Worm (Caenorhabditis elegans): ENCODE results near the gene sre-44.

- no peak for TF ChIP-seq aly-1 (tag; optimal IDR thresholded peaks at IDR 0.05)
- TF ChIP-seq ama-1 (optimal IDR thresholded peaks at IDR 0.05), result no peak
- TF ChIP-seq flt-1 (GFP tag; IDR thresholded peaks at IDR 0.05), result no peak
- TF ChIP-seq ceh-36 (tag; optimal IDR thresholded peaks at IDR 0.05), result no peak
- TF ChIP-seq ceh-13 (GFP tag; optimal IDR thresholded peaks at IDR 0.05), result no peak
- no peak for TF ChIP-seq hnd-1 (tag; optimal IDR thresholded peaks at IDR 0.05)
- no peak for TF ChIP-seq hmg-4 (GFP tag; optimal IDR thresholded peaks at IDR 0.05)
Measured at ce11 chrII:13931944-13932343, 17.4 kb upstream of the sre-44 start, which contains the start of gene hot-3.

All from whole organism, early embryonic.